Worm (Caenorhabditis elegans) whole organism, L1 larva: ENCODE data around the gene Y60C6A.2.

Experiments used
- C16A3.4 ChIP-seq: fragments of 150-350 bp; optimal IDR thresholded peaks from 2 replicates; lab custom pipeline; 2014; ENCODE audit warnings: missing biosample characterization, missing genetic modification characterization
- aha-1 ChIP-seq: fragments of 150-350 bp; optimal IDR thresholded peaks from 2 replicates; lab custom pipeline; 2014; ENCODE audit warnings: missing biosample characterization, missing genetic modification characterization
- alr-1 ChIP-seq: fragments of 200-800 bp; sonication (Bioruptor generic); optimal IDR thresholded peaks from 2 replicates; lab custom pipeline; 2018; ENCODE audit warnings: borderline replicate concordance, mild to moderate bottlenecking, missing genetic modification characterization, missing compliant biosample characterization
- aly-2 ChIP-seq: fragments of 150-350 bp; optimal IDR thresholded peaks from 2 replicates; lab custom pipeline; 2014; ENCODE audit warnings: missing biosample characterization, missing genetic modification characterization
- ama-1 ChIP-seq: fragments of 150-350 bp; optimal IDR thresholded peaks from 2 replicates; lab custom pipeline; 2014
- blmp-1 ChIP-seq: fragments of 150-350 bp; optimal IDR thresholded peaks from 2 replicates; lab custom pipeline; 2014; ENCODE audit warnings: missing biosample characterization, missing genetic modification characterization
- ceh-88 ChIP-seq: fragments of 200-800 bp; sonication (Bioruptor generic); IDR thresholded peaks from 2 replicates; pipeline ENCODE4 v1.3.6; 2022; ENCODE audit warnings: missing genetic modification characterization, missing compliant biosample characterization
- ces-1 ChIP-seq: fragments of 150-350 bp; optimal IDR thresholded peaks from 2 replicates; lab custom pipeline; 2014; ENCODE audit warnings: missing biosample characterization, missing genetic modification reagents, missing genetic modification characterization
- dsc-1 ChIP-seq: sonication (generic microtip); optimal IDR thresholded peaks from 2 replicates; lab custom pipeline; 2016; ENCODE audit warnings: mild to moderate bottlenecking, missing genetic modification characterization, missing compliant biosample characterization
- efl-1 ChIP-seq, 4 experiments: fragments of 150-350 bp; optimal IDR thresholded peaks in 3 of 4; peaks in 1 of 4; 1 replicate in 1 of 4; 2 replicates in 3 of 4; lab custom pipeline; 2014; ENCODE audit warnings: missing biosample characterization in 2 of 4, missing genetic modification characterization in 2 of 4, missing genetic modification reagents in 2 of 4
- efl-3 ChIP-seq: fragments of 200-800 bp; sonication (Bioruptor generic); optimal IDR thresholded peaks from 2 replicates; lab custom pipeline; 2018; ENCODE audit warnings: mild to moderate bottlenecking, missing genetic modification characterization, missing compliant biosample characterization
- egl-13 ChIP-seq: sonication (generic microtip); optimal IDR thresholded peaks from 2 replicates; lab custom pipeline; 2016; ENCODE audit warnings: missing genotype, missing genetic modification reagents, missing genetic modification characterization, missing compliant biosample characterization
- elt-2 ChIP-seq: sonication (generic microtip); optimal IDR thresholded peaks from 2 replicates; lab custom pipeline; 2016; ENCODE audit warnings: missing genetic modification characterization, mild to moderate bottlenecking, inconsistent platforms, missing compliant biosample characterization, missing genetic modification reagents
- elt-3 ChIP-seq, 6 experiments: fragments of 150-350 bp in 1 of 6; sonication (generic microtip); optimal IDR thresholded peaks; 2 replicates each; lab custom pipeline; 2017 to 2018; ENCODE audit warnings: missing biosample characterization in 6 of 6, missing genetic modification characterization in 6 of 6, inconsistent platforms in 1 of 6
- fkh-10 ChIP-seq: sonication (generic microtip); optimal IDR thresholded peaks from 2 replicates; lab custom pipeline; 2017; ENCODE audit warnings: missing biosample characterization, missing genetic modification reagents, missing genetic modification characterization
- grh-1 ChIP-seq: fragments of 200-800 bp; sonication (Bioruptor generic); IDR thresholded peaks from 2 replicates; pipeline ENCODE4 v1.3.6; 2022; ENCODE audit warnings: missing genetic modification reagents, missing genetic modification characterization, missing compliant biosample characterization
- hlh-17 ChIP-seq: fragments of 200-800 bp; sonication (Bioruptor generic); optimal IDR thresholded peaks from 2 replicates; lab custom pipeline; 2018; ENCODE audit warnings: missing genetic modification characterization, mild to moderate bottlenecking, missing compliant biosample characterization, moderate library complexity, borderline replicate concordance
- irx-1 ChIP-seq: sonication (generic microtip); optimal IDR thresholded peaks from 2 replicates; lab custom pipeline; 2016; ENCODE audit warnings: missing genetic modification characterization, missing compliant biosample characterization
- isw-1 ChIP-seq: fragments of 200-800 bp; sonication (Bioruptor generic); IDR thresholded peaks from 2 replicates; pipeline ENCODE4 v1.3.6; 2022; ENCODE audit warnings: missing genetic modification characterization, missing compliant biosample characterization
- jun-1 ChIP-seq: fragments of 150-350 bp; optimal IDR thresholded peaks from 2 replicates; lab custom pipeline; 2014; ENCODE audit warnings: missing biosample characterization, missing genetic modification reagents, missing genetic modification characterization
- lin-13 ChIP-seq: fragments of 150-350 bp; optimal IDR thresholded peaks from 2 replicates; lab custom pipeline; 2014; ENCODE audit warnings: missing biosample characterization, missing genetic modification reagents, missing genetic modification characterization
- lin-14 ChIP-seq: fragments of 200-800 bp; sonication (Bioruptor generic); optimal IDR thresholded peaks from 2 replicates; lab custom pipeline; 2018; ENCODE audit warnings: mild to moderate bottlenecking, missing genetic modification characterization, moderate library complexity, missing compliant biosample characterization
- lin-35 ChIP-seq, 2 experiments: fragments of 150-350 bp; optimal IDR thresholded peaks; 2 replicates each; lab custom pipeline; 2014; ENCODE audit warnings: missing biosample characterization in 2 of 2, missing genetic modification characterization in 2 of 2, missing genetic modification reagents in 2 of 2
- lin-39 ChIP-seq: fragments of 150-350 bp; optimal IDR thresholded peaks from 2 replicates; lab custom pipeline; 2014; ENCODE audit warnings: missing biosample characterization, missing genetic modification reagents, missing genetic modification characterization
- lir-3 ChIP-seq: sonication (generic microtip); optimal IDR thresholded peaks from 2 replicates; lab custom pipeline; 2016; ENCODE audit warnings: mild to moderate bottlenecking, missing genetic modification characterization, moderate library complexity, missing compliant biosample characterization; ENCODE audit not compliant: poor library complexity
- lsy-2 ChIP-seq, 2 experiments: fragments of 150-350 bp; optimal IDR thresholded peaks; 2 replicates each; lab custom pipeline; 2014; ENCODE audit warnings: missing biosample characterization in 2 of 2, missing genetic modification characterization in 2 of 2
- mab-9 ChIP-seq: fragments of 200-800 bp; sonication (Bioruptor generic); IDR thresholded peaks from 2 replicates; pipeline ENCODE4 v1.3.6; 2022; ENCODE audit warnings: missing genetic modification reagents, missing genetic modification characterization, missing compliant biosample characterization
- nhr-19 ChIP-seq: fragments of 200-800 bp; sonication (Bioruptor generic); conservative IDR thresholded peaks from 2 replicates; pipeline ENCODE4 v1.3.6; 2022; ENCODE audit warnings: missing genetic modification characterization, missing compliant biosample characterization
- nhr-20 ChIP-seq: sonication (generic microtip); optimal IDR thresholded peaks from 2 replicates; lab custom pipeline; 2016; ENCODE audit warnings: mild to moderate bottlenecking, missing genetic modification characterization, missing compliant biosample characterization
- nhr-237 ChIP-seq: fragments of 150-350 bp; optimal IDR thresholded peaks from 2 replicates; lab custom pipeline; 2014; ENCODE audit warnings: missing biosample characterization, missing genetic modification characterization
- nhr-71 ChIP-seq: sonication (generic microtip); optimal IDR thresholded peaks from 2 replicates; lab custom pipeline; 2016; ENCODE audit warnings: mild to moderate bottlenecking, missing genetic modification characterization, moderate library complexity, missing compliant biosample characterization
- nhr-77 ChIP-seq: fragments of 150-350 bp; optimal IDR thresholded peaks from 2 replicates; lab custom pipeline; 2014; ENCODE audit warnings: missing biosample characterization, missing genetic modification characterization
- nhr-85 ChIP-seq: sonication (generic microtip); peaks from one replicate; lab custom pipeline; 2016; ENCODE audit warnings: missing genetic modification characterization, inconsistent platforms, missing compliant biosample characterization
- nhr-90 ChIP-seq: sonication (generic microtip); optimal IDR thresholded peaks from 2 replicates; lab custom pipeline; 2016; ENCODE audit warnings: mild to moderate bottlenecking, missing genetic modification characterization, missing compliant biosample characterization; ENCODE audit not compliant: poor library complexity
- pqm-1 ChIP-seq: sonication (generic microtip); optimal IDR thresholded peaks from 3 replicates; lab custom pipeline; 2017; ENCODE audit warnings: missing biosample characterization, missing genetic modification characterization
- rnt-1 ChIP-seq: sonication (generic microtip); optimal IDR thresholded peaks from 2 replicates; lab custom pipeline; 2016; ENCODE audit warnings: mild to moderate bottlenecking, missing genetic modification characterization, moderate library complexity, missing compliant biosample characterization
- skn-1 ChIP-seq: fragments of 150-350 bp; optimal IDR thresholded peaks from 2 replicates; lab custom pipeline; 2014; ENCODE audit warnings: missing biosample characterization, missing genetic modification characterization
- snu-23 ChIP-seq: sonication (generic microtip); optimal IDR thresholded peaks from 2 replicates; lab custom pipeline; 2016; ENCODE audit warnings: missing genetic modification characterization, missing compliant biosample characterization
- sox-4 ChIP-seq: sonication (generic microtip); optimal IDR thresholded peaks from 2 replicates; lab custom pipeline; 2016; ENCODE audit warnings: missing genetic modification characterization, missing compliant biosample characterization
- sup-37 ChIP-seq: fragments of 200-800 bp; sonication (Bioruptor generic); optimal IDR thresholded peaks from 2 replicates; lab custom pipeline; 2018; ENCODE audit warnings: mild to moderate bottlenecking, missing genetic modification characterization, missing compliant biosample characterization
- tlp-1 ChIP-seq: fragments of 150-350 bp; optimal IDR thresholded peaks from 2 replicates; lab custom pipeline; 2014; ENCODE audit warnings: missing biosample characterization, missing genetic modification characterization
- unc-130 ChIP-seq: fragments of 150-350 bp; optimal IDR thresholded peaks from 2 replicates; lab custom pipeline; 2017; ENCODE audit warnings: missing biosample characterization, missing genetic modification characterization, inconsistent platforms
- unc-86 ChIP-seq: sonication (generic microtip); optimal IDR thresholded peaks from 2 replicates; lab custom pipeline; 2016; ENCODE audit warnings: missing genetic modification characterization, missing compliant biosample characterization
- zag-1 ChIP-seq: fragments of 150-350 bp; optimal IDR thresholded peaks from 2 replicates; lab custom pipeline; 2014; ENCODE audit warnings: missing biosample characterization, missing genetic modification characterization
- zip-4 ChIP-seq: fragments of 200-800 bp; sonication (Bioruptor generic); optimal IDR thresholded peaks from 2 replicates; lab custom pipeline; 2018; ENCODE audit warnings: mild to moderate bottlenecking, missing genetic modification characterization, moderate library complexity, missing compliant biosample characterization
- ztf-4 ChIP-seq: fragments of 150-350 bp; optimal IDR thresholded peaks from 2 replicates; lab custom pipeline; 2014; ENCODE audit warnings: missing biosample characterization, missing genetic modification characterization

Gene Y60C6A.2

DNA sequence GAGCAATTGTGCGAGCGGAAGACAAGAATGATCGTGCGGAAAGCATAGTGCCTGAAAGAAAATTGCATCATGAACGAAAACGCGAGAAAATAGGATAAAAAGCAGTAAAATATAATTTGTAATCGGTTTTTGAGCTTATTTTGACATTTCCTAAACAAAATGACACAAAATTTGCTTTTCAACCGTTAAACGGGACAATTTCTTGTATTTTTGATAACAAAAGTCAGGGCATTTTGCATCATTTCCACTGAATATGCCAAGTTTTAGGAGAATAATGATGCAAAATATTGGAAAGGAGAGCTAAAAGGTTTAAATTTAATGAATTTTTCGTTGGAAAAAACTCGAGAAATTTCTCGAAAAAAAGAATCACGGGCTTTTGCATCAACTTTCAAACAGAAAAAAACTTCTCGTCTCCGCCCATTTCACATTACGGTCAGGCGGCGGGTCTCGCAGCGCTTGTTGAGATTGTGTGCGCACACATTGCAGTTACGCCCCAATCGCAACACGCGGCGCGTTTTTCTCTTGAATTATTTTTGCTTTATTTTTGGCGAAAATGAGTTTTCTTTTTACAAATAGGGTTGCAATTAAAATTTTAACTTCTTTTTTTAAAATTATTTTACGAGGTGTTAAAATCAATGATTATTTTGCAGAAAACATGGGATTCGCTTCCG is 41.6 kb upstream of the Y60C6A.2 start, which contains the start of the genes hsp-6 and C37H5.5 (continued):
- peak; percentile 84 for TF ChIP-seq isw-1 (GFP tag; lab: Robert Waterston, UW)
- TF ChIP-seq fkh-10: no peak
- TF ChIP-seq unc-130 (tag; lab: Kevin White, UChicago): peak; percentile 75
- peak; percentile 42 for TF ChIP-seq dsc-1 (tag; lab: Kevin White, UChicago)
- no peak for TF ChIP-seq hlh-17 (GFP tag; lab: Kevin White, UChicago)
- peak; percentile 87 to 95 for TF ChIP-seq lsy-2 (tag; optimal IDR thresholded peaks at IDR 0.05; lab: Kevin White, UChicago)
- TF ChIP-seq blmp-1: no peak
- TF ChIP-seq nhr-19 (GFP tag; lab: Robert Waterston, UW): peak; percentile 75
- no peak for TF ChIP-seq tlp-1 (tag; lab: Kevin White, UChicago)
- TF ChIP-seq nhr-71: peak; percentile 91
- peak; percentile 84 for TF ChIP-seq rnt-1 (tag; lab: Kevin White, UChicago)
- TF ChIP-seq sup-37: no peak
- peak; percentile 88 for TF ChIP-seq nhr-20 (tag; lab: Kevin White, UChicago)
- no peak for TF ChIP-seq ces-1 (GFP tag; lab: Kevin White, UChicago)
- TF ChIP-seq irx-1: peak; percentile 55
- peak; percentile 56 for TF ChIP-seq ztf-4 (tag; lab: Kevin White, UChicago)
- peak; percentile 25 for TF ChIP-seq nhr-237 (tag; lab: Kevin White, UChicago)
- peak; percentile 87 for TF ChIP-seq C16A3.4 (tag; lab: Kevin White, UChicago)
- peak; percentile 92 for TF ChIP-seq snu-23
- peak; percentile 40 for TF ChIP-seq sox-4 (tag; lab: Kevin White, UChicago)
- peak; percentile 18; the same call in 1 of the 2 replicates for TF ChIP-seq mab-9 (GFP tag; lab: Robert Waterston, UW)
- peak in 2 of 6 experiments; percentile 23 to 82 for TF ChIP-seq elt-3 (tag; optimal IDR thresholded peaks at IDR 0.05; lab: Kevin White, UChicago)
- peak; percentile 92 for TF ChIP-seq skn-1 (tag; lab: Kevin White, UChicago)
- peak; percentile 67 for TF ChIP-seq unc-86 (tag; lab: Kevin White, UChicago)
- TF ChIP-seq ceh-88 (GFP tag; lab: Robert Waterston, UW): no peak
- TF ChIP-seq pqm-1 (tag; lab: Kevin White, UChicago): no peak
- peak; percentile 19 for TF ChIP-seq ama-1 (lab: Kevin White, UChicago)
- TF ChIP-seq efl-3: no peak

DNA sequence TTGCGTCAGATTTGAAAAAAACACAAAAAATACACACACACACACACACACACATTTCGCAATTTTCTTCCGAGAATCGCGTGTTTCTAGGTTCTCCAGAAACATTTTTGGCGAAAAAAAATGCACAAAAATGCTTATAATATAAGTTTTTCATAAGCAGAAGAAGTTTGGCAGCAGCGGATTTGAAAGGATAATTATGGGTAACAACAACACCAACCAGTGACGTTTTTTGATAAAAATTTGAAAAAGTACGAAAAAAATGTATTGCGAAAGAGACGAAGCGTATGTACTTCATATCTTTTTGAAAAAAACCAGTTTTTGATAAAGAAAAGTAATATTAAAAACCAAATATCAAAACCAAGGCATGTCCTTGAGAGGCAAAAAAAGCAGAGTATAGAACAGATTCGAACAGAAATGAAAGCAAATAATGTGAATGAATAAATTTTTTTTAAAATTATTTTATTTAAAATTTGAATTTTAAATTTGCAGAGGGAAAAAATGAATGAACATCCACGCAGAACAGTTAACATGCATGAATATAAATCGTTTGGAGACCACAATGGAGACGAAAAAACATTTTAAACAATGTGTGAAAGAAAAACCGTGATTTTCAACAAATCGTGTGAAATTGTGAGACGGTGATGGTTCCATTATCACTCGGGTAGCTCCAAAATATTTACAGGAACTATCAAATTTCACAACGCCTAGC is 38.6 kb upstream of the Y60C6A.2 start:
- TF ChIP-seq rnt-1 (tag; lab: Kevin White, UChicago) (no peak), skn-1 (tag; lab: Kevin White, UChicago) (peak; percentile 19), nhr-85 (tag; lab: Kevin White, UChicago) (peak; percentile 51), lsy-2 (tag; optimal IDR thresholded peaks at IDR 0.05; lab: Kevin White, UChicago) (peak; percentile 25), lir-3 (no peak), ama-1 (lab: Kevin White, UChicago) (peak; percentile 80), lin-39 (tag; lab: Kevin White, UChicago) (no peak), nhr-90 (tag; lab: Kevin White, UChicago) (peak; percentile 72), lin-35 (GFP tag; optimal IDR thresholded peaks at IDR 0.05; lab: Kevin White, UChicago) (peak in 1 of 2 experiments; percentile 10), lin-14 (GFP tag; lab: Kevin White, UChicago) (peak; percentile 7), grh-1 (GFP tag; lab: Robert Waterston, UW) (0 out of 2 replicates have a peak, but pooled peaks have one; percentile 6), lin-13 (GFP tag; lab: Kevin White, UChicago) (peak; percentile 13), C16A3.4 (tag; lab: Kevin White, UChicago) (no peak), nhr-19 (GFP tag; lab: Robert Waterston, UW) (peak; percentile 24), alr-1 (no peak), jun-1 (tag; lab: Kevin White, UChicago) (no peak), zip-4 (GFP tag; lab: Kevin White, UChicago) (peak; percentile 26), efl-3 (no peak), aha-1 (tag; lab: Kevin White, UChicago) (no peak), irx-1 (no peak), efl-1 (optimal IDR thresholded peaks at IDR 0.05; lab: Kevin White, UChicago) (no peak), efl-1 (GFP tag; optimal IDR thresholded peaks at IDR 0.05 in 1 of 2; lab: Kevin White, UChicago) (peak in 1 of 2 experiments; percentile 87), elt-3 (tag; optimal IDR thresholded peaks at IDR 0.05; lab: Kevin White, UChicago) (peak in 1 of 6 experiments; percentile 40), nhr-77 (tag; lab: Kevin White, UChicago) (no peak), egl-13 (tag; lab: Kevin White, UChicago) (no peak), elt-2 (tag; lab: Kevin White, UChicago) (peak; percentile 30), aly-2 (tag; lab: Kevin White, UChicago) (peak; percentile 82), nhr-20 (tag; lab: Kevin White, UChicago) (peak; percentile 25), ztf-4 (tag; lab: Kevin White, UChicago) (peak; percentile 74), zag-1 (tag; lab: Kevin White, UChicago) (no peak), fkh-10 (no peak), unc-130 (tag; lab: Kevin White, UChicago) (no peak)
